Fruit fly (Drosophila melanogaster) whole organism, embryonic: Measurements from ENCODE around the gene CG15530.

Source experiments
- CG10543 ChIP-seq: fragments of 200-800 bp; sonication (Bioruptor generic); optimal IDR thresholded peaks from 3 replicates; lab custom pipeline; 2017; ENCODE audit warnings: missing biosample characterization, mild to moderate bottlenecking, missing genetic modification characterization, moderate library complexity
- CG10565 ChIP-seq: fragments of 200-800 bp; sonication (Bioruptor generic); optimal IDR thresholded peaks from 3 replicates; lab custom pipeline; 2016; ENCODE audit warnings: missing biosample characterization, mild to moderate bottlenecking, missing genetic modification characterization
- CG12071 ChIP-seq: fragments of 200-800 bp; sonication (Bioruptor generic); optimal IDR thresholded peaks from 3 replicates; lab custom pipeline; 2018; ENCODE audit warnings: missing biosample characterization, mild to moderate bottlenecking, missing genetic modification characterization
- CG12659 ChIP-seq: fragments of 200-800 bp; sonication (Bioruptor generic); optimal IDR thresholded peaks from 3 replicates; lab custom pipeline; 2017; ENCODE audit warnings: mild to moderate bottlenecking, missing biosample characterization, missing genetic modification reagents, missing genetic modification characterization
- CG12769 ChIP-seq: fragments of 200-800 bp; sonication (Bioruptor generic); optimal IDR thresholded peaks from 2 replicates; lab custom pipeline; 2019; ENCODE audit warnings: missing biosample characterization, mild to moderate bottlenecking, missing genetic modification characterization, moderate library complexity
- CG14014 ChIP-seq: fragments of 200-800 bp; sonication (Bioruptor generic); IDR thresholded peaks from 2 replicates; pipeline ENCODE4 v1.3.6; 2022; ENCODE audit warnings: missing biosample characterization, missing genetic modification characterization
- CG15011 ChIP-seq: fragments of 200-800 bp; sonication (Bioruptor generic); optimal IDR thresholded peaks from 3 replicates; lab custom pipeline; 2018; ENCODE audit warnings: missing biosample characterization, mild to moderate bottlenecking, missing genetic modification characterization
- CG17568 ChIP-seq: fragments of 200-800 bp; sonication (Bioruptor generic); optimal IDR thresholded peaks from 2 replicates; lab custom pipeline; 2018; ENCODE audit warnings: missing biosample characterization, mild to moderate bottlenecking, missing genetic modification characterization, moderate library complexity
- CG18476 ChIP-seq: fragments of 200-800 bp; sonication (Bioruptor generic); optimal IDR thresholded peaks from 2 replicates; lab custom pipeline; 2016; ENCODE audit warnings: missing biosample characterization, mild to moderate bottlenecking, missing genetic modification characterization
- CG2120 ChIP-seq: fragments of 200-800 bp; sonication (Bioruptor generic); optimal IDR thresholded peaks from 3 replicates; lab custom pipeline; 2016; ENCODE audit warnings: missing biosample characterization, missing genetic modification characterization
- CG30020 ChIP-seq: fragments of 200-800 bp; optimal IDR thresholded peaks from 2 replicates; lab custom pipeline; 2019; ENCODE audit warnings: missing biosample characterization, mild to moderate bottlenecking, missing genetic modification characterization, moderate library complexity
- CG3065 ChIP-seq: fragments of 200-800 bp; sonication (Bioruptor generic); optimal IDR thresholded peaks from 2 replicates; lab custom pipeline; 2016; ENCODE audit warnings: missing biosample characterization, missing genetic modification characterization
- CG31224 ChIP-seq: fragments of 200-800 bp; sonication (Bioruptor generic); IDR thresholded peaks from 2 replicates; pipeline ENCODE4 v1.3.6; 2022; ENCODE audit warnings: missing biosample characterization, missing genetic modification characterization
- CG31388 ChIP-seq: fragments of 200-800 bp; sonication (Bioruptor generic); optimal IDR thresholded peaks from 2 replicates; lab custom pipeline; 2016; ENCODE audit warnings: missing biosample characterization, missing genetic modification characterization
- CG32767 ChIP-seq: fragments of 200-800 bp; sonication (Bioruptor generic); IDR thresholded peaks from 2 replicates; pipeline ENCODE4 v1.3.6; 2022; ENCODE audit warnings: missing biosample characterization, missing genetic modification characterization
- CG34422 ChIP-seq: fragments of 200-800 bp; sonication (Bioruptor generic); IDR thresholded peaks from 3 replicates; pipeline ENCODE4 v1.3.6; 2022; ENCODE audit warnings: missing biosample characterization, missing genetic modification characterization
- CG4854 ChIP-seq: fragments of 200-800 bp; sonication (Bioruptor generic); optimal IDR thresholded peaks from 2 replicates; lab custom pipeline; 2016; ENCODE audit warnings: missing biosample characterization, missing genetic modification characterization, inconsistent platforms
- CG5953 ChIP-seq: fragments of 200-800 bp; sonication (Bioruptor generic); IDR thresholded peaks from 2 replicates; pipeline ENCODE4 v1.3.6; 2022; ENCODE audit warnings: missing biosample characterization, missing genetic modification characterization
- Dref ChIP-seq: fragments of 200-800 bp; sonication (Bioruptor generic); IDR thresholded peaks from 2 replicates; pipeline ENCODE4 v1.3.6; 2022; ENCODE audit warnings: missing biosample characterization, missing genetic modification characterization
- Drgx ChIP-seq: fragments of 200-800 bp; sonication (Bioruptor generic); IDR thresholded peaks from 2 replicates; pipeline ENCODE4 v1.3.6; 2022; ENCODE audit warnings: missing biosample characterization, missing genetic modification characterization
- Eip74EF ChIP-seq, 2 experiments: fragments of 200-800 bp in 1 of 2; fragments of >200 bp in 1 of 2; sonication (Bioruptor generic) in 1 of 2; optimal IDR thresholded peaks; 2 replicates each; lab custom pipeline; 2017 to 2019; ENCODE audit warnings: missing biosample characterization in 2 of 2, missing genetic modification characterization in 2 of 2, mild to moderate bottlenecking in 1 of 2, moderate library complexity in 1 of 2
- Fer1 ChIP-seq: fragments of 200-800 bp; sonication (Bioruptor generic); optimal IDR thresholded peaks from 2 replicates; lab custom pipeline; 2017; ENCODE audit warnings: missing biosample characterization, mild to moderate bottlenecking, missing genetic modification characterization
- Gsc ChIP-seq: fragments of 200-800 bp; sonication (Bioruptor generic); IDR thresholded peaks from 2 replicates; pipeline ENCODE4 v1.3.6; 2022; ENCODE audit warnings: missing biosample characterization, missing genetic modification characterization
- Jarid2 ChIP-seq: fragments of 200-800 bp; sonication (Bioruptor generic); optimal IDR thresholded peaks from 3 replicates; lab custom pipeline; 2017; ENCODE audit warnings: mild to moderate bottlenecking, missing biosample characterization, missing genetic modification reagents, missing genetic modification characterization
- Pdp1 ChIP-seq, 2 experiments: fragments of 200-800 bp; sonication (Bioruptor generic); optimal IDR thresholded peaks; 3 replicates each; lab custom pipeline; 2016; ENCODE audit warnings: missing biosample characterization in 2 of 2, missing genetic modification characterization in 2 of 2, mild to moderate bottlenecking in 1 of 2, moderate library complexity in 1 of 2
- Poxn ChIP-seq: fragments of 200-800 bp; sonication (Bioruptor generic); IDR thresholded peaks from 2 replicates; pipeline ENCODE4 v1.3.6; 2022; ENCODE audit warnings: missing biosample characterization, missing genetic modification characterization
- Ptx1 ChIP-seq: fragments of 200-800 bp; sonication (Bioruptor generic); IDR thresholded peaks from 2 replicates; pipeline ENCODE4 v1.3.6; 2022; ENCODE audit warnings: missing biosample characterization, missing genetic modification characterization
- Sin3A ChIP-seq: fragments of >200 bp; optimal IDR thresholded peaks from 2 replicates; lab custom pipeline; 2018
- Six4 ChIP-seq: fragments of 200-800 bp; sonication (Bioruptor generic); optimal IDR thresholded peaks from 2 replicates; lab custom pipeline; 2016; ENCODE audit warnings: missing biosample characterization, missing genetic modification characterization
- Spps ChIP-seq: fragments of 200-800 bp; sonication (Bioruptor generic); optimal IDR thresholded peaks from 2 replicates; lab custom pipeline; 2018; ENCODE audit warnings: missing biosample characterization, mild to moderate bottlenecking, missing genetic modification characterization
- ac ChIP-seq: fragments of 200-800 bp; sonication (Bioruptor generic); optimal IDR thresholded peaks from 3 replicates; lab custom pipeline; 2017; ENCODE audit warnings: missing biosample characterization, mild to moderate bottlenecking, missing genetic modification characterization
- bab2 ChIP-seq: fragments of 200-800 bp; sonication (Bioruptor generic); optimal IDR thresholded peaks from 2 replicates; lab custom pipeline; 2016; ENCODE audit warnings: missing biosample characterization, missing genetic modification characterization
- caup ChIP-seq: fragments of 200-800 bp; sonication (Bioruptor generic); optimal IDR thresholded peaks from 3 replicates; lab custom pipeline; 2017; ENCODE audit warnings: missing biosample characterization, mild to moderate bottlenecking, missing genetic modification characterization, moderate library complexity; ENCODE audit not compliant: severe bottlenecking
- eyg ChIP-seq: fragments of 200-800 bp; sonication (Bioruptor generic); optimal IDR thresholded peaks from 3 replicates; lab custom pipeline; 2016; ENCODE audit warnings: missing biosample characterization, missing genetic modification characterization
- fu2 ChIP-seq: fragments of 200-800 bp; sonication (Bioruptor generic); optimal IDR thresholded peaks from 2 replicates; lab custom pipeline; 2016; ENCODE audit warnings: missing biosample characterization, missing genetic modification characterization
- gsb-n ChIP-seq: fragments of 200-800 bp; sonication (Bioruptor generic); optimal IDR thresholded peaks from 3 replicates; lab custom pipeline; 2018; ENCODE audit warnings: missing biosample characterization, mild to moderate bottlenecking, missing genetic modification characterization
- lab ChIP-seq: fragments of 200-800 bp; sonication (Bioruptor generic); optimal IDR thresholded peaks from 3 replicates; lab custom pipeline; 2017; ENCODE audit warnings: missing biosample characterization, missing genetic modification characterization, mild to moderate bottlenecking, moderate library complexity, missing genetic modification reagents
- lbe ChIP-seq: fragments of 200-800 bp; sonication (Bioruptor generic); optimal IDR thresholded peaks from 2 replicates; lab custom pipeline; 2016; ENCODE audit warnings: missing biosample characterization, mild to moderate bottlenecking, missing genetic modification characterization
- otp ChIP-seq: fragments of 200-800 bp; sonication (Bioruptor generic); IDR thresholded peaks from 3 replicates; pipeline ENCODE4, ENCODE4 v1.3.6; 2022; ENCODE audit warnings: missing biosample characterization, missing genetic modification characterization
- sob ChIP-seq: fragments of 200-800 bp; sonication (Bioruptor generic); IDR thresholded peaks from 2 replicates; pipeline ENCODE4 v1.3.6; 2022; ENCODE audit warnings: missing biosample characterization, missing genetic modification characterization
- ttk ChIP-seq: fragments of 200-800 bp; sonication (Bioruptor generic); IDR thresholded peaks from 2 replicates; pipeline ENCODE4 v2.1.2; 2022; ENCODE audit warnings: missing biosample characterization, missing genetic modification characterization
- vnd ChIP-seq: fragments of 200-800 bp; sonication (Bioruptor generic); IDR thresholded peaks from 3 replicates; pipeline ENCODE4 v1.3.6; 2022; ENCODE audit warnings: missing biosample characterization, missing genetic modification characterization; ENCODE audit not compliant: partially characterized antibody
- wek ChIP-seq: fragments of 200-800 bp; sonication (Bioruptor generic); optimal IDR thresholded peaks from 3 replicates; lab custom pipeline; 2018; ENCODE audit warnings: missing biosample characterization, mild to moderate bottlenecking, missing genetic modification characterization, moderate library complexity
- z ChIP-seq: fragments of 200-800 bp; sonication (Bioruptor generic); IDR thresholded peaks from 3 replicates; pipeline ENCODE4 v1.3.6; 2022; ENCODE audit warnings: missing biosample characterization, missing genetic modification characterization

The CG15530 gene

DNA sequence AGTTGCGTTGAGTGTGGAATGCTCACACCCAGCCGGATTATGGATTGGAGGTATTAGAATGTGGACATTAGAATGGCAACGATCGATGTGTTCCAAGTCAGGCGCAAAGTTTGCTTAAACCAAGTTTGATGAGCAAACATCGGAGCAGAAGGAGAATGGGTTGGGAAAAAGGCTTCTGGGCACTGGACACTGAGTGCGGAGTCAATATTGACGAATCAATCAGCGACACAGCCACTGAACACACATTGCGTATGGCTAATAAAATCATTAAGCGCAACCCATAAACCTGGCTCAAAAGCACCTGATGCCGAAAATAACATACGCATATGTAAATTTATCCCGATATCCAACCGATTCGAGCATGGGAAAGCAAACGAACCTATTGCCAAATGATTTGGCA lies 16.1 kb downstream of the CG15530 start (continued):
- TF ChIP-seq caup (GFP tag; lab: Kevin White, UChicago) (peak; percentile 6), Dref (GFP tag; lab: Robert Waterston, UW) (no peak), CG10543 (GFP tag; lab: Kevin White, UChicago) (no peak), Sin3A (no peak), CG31388 (GFP tag; lab: Kevin White, UChicago) (no peak), ttk (GFP tag; lab: Robert Waterston, UW) (no peak), CG14014 (GFP tag; lab: Robert Waterston, UW) (peak; percentile 22; the same call in 1 of the 2 replicates), CG12071 (GFP tag; lab: Kevin White, UChicago) (peak; percentile 36), eyg (GFP tag; lab: Kevin White, UChicago) (no peak), Poxn (GFP tag; lab: Robert Waterston, UW) (no peak), CG30020 (tag; lab: Kevin White, UChicago) (no peak), Eip74EF (GFP tag; optimal IDR thresholded peaks at IDR 0.05; lab: Kevin White, UChicago) (no peak), Drgx (GFP tag; lab: Robert Waterston, UW) (no peak), Gsc (GFP tag; lab: Robert Waterston, UW) (no peak), CG12659 (GFP tag; lab: Kevin White, UChicago) (no peak), Pdp1 (GFP tag; optimal IDR thresholded peaks at IDR 0.05; lab: Kevin White, UChicago) (no peak), CG2120 (GFP tag; lab: Kevin White, UChicago) (no peak), Six4 (no peak), CG31224 (GFP tag; lab: Robert Waterston, UW) (no peak), CG34422 (no peak), CG3065 (no peak), CG18476 (GFP tag; lab: Kevin White, UChicago) (no peak), Fer1 (GFP tag; lab: Kevin White, UChicago) (no peak), vnd (GFP tag; lab: Robert Waterston, UW) (no peak), sob (GFP tag; lab: Robert Waterston, UW) (peak; percentile 35; the same call in 1 of the 2 replicates), CG32767 (GFP tag; lab: Robert Waterston, UW) (peak; percentile 13; the same call in 1 of the 2 replicates), CG15011 (GFP tag; lab: Kevin White, UChicago) (no peak), z (GFP tag; lab: Robert Waterston, UW) (no peak), CG12769 (peak; percentile 15), gsb-n (tag; lab: Kevin White, UChicago) (no peak), CG5953 (GFP tag; lab: Robert Waterston, UW) (peak; percentile 20; the same call in 1 of the 2 replicates), lab (GFP tag; lab: Kevin White, UChicago) (peak; percentile 31), Ptx1 (no peak), CG4854 (GFP tag; lab: Kevin White, UChicago) (no peak), Jarid2 (GFP tag; lab: Kevin White, UChicago) (no peak), lbe (GFP tag; lab: Kevin White, UChicago) (no peak), fu2 (no peak), wek (GFP tag; lab: Kevin White, UChicago) (peak; percentile 42), ac (GFP tag; lab: Kevin White, UChicago) (no peak), otp (GFP tag; lab: Robert Waterston, UW) (0 out of 3 replicates have a peak, but pooled peaks have one; percentile 22), CG10565 (GFP tag; lab: Kevin White, UChicago) (no peak), bab2 (GFP tag; lab: Kevin White, UChicago) (no peak), CG17568 (GFP tag; lab: Kevin White, UChicago) (no peak), Spps (no peak)
